Worm (Caenorhabditis elegans) whole organism, young adult: ENCODE results near the gene R04D3.3.

ENCODE experiments used
- F57A8.1 ChIP-seq: fragments of 200-800 bp; sonication (Bioruptor generic); optimal IDR thresholded peaks from 2 replicates; lab custom pipeline; 2018; ENCODE audit warnings: mild to moderate bottlenecking, missing genetic modification characterization, moderate library complexity, missing compliant biosample characterization
- die-1 ChIP-seq: sonication (generic microtip); optimal IDR thresholded peaks from 2 replicates; lab custom pipeline; 2016; ENCODE audit warnings: missing genotype, mild to moderate bottlenecking, missing genetic modification characterization, missing compliant biosample characterization
- dpl-1 ChIP-seq: fragments of 150-350 bp; optimal IDR thresholded peaks from 2 replicates; lab custom pipeline; 2014; ENCODE audit warnings: missing biosample characterization, missing genetic modification reagents, missing genetic modification characterization

ce11 chrX:13251354-13251843, 39.0 kb downstream of the R04D3.3 start:
- TF ChIP-seq F57A8.1 (GFP tag; lab: Kevin White, UChicago), result no peak
- TF ChIP-seq dpl-1 (GFP tag; lab: Kevin White, UChicago), result no peak
- TF ChIP-seq die-1 (tag; lab: Kevin White, UChicago), result no peak
